Fruit fly (Drosophila melanogaster): ENCODE data around the gene mei-217.

Gene mei-217

dm6 chrX:17121600-17121999 is 21.2 kb downstream of the mei-217 start (continued):
- no peak for TF ChIP-seq CG14050 (GFP tag; IDR thresholded peaks at IDR 0.05)
- no peak for TF ChIP-seq dan (GFP tag; IDR thresholded peaks at IDR 0.05)
- TF ChIP-seq ftz-f1 (GFP tag; optimal IDR thresholded peaks at IDR 0.05): no peak
- peak; percentile 17 for TF ChIP-seq CG18619 (GFP tag; optimal IDR thresholded peaks at IDR 0.05)
- no peak for TF ChIP-seq klu (GFP tag; IDR thresholded peaks at IDR 0.05)
- no peak for TF ChIP-seq lov (optimal IDR thresholded peaks at IDR 0.05)
- no peak for TF ChIP-seq lov (GFP tag; IDR thresholded peaks at IDR 0.05)
- TF ChIP-seq CG12391 (tag; optimal IDR thresholded peaks at IDR 0.05): peak; percentile 40
- TF ChIP-seq HLH4C (GFP tag; IDR thresholded peaks at IDR 0.05; ENCODE audit: partially characterized antibody): no peak
- TF ChIP-seq CG30431 (GFP tag; optimal IDR thresholded peaks at IDR 0.05): no peak
- TF ChIP-seq en (GFP tag; optimal IDR thresholded peaks at IDR 0.05): no peak
- peak; percentile 27 for TF ChIP-seq CG13424 (tag; optimal IDR thresholded peaks at IDR 0.05)
- TF ChIP-seq esg (GFP tag; conservative IDR thresholded peaks at IDR 0.05): no peak
- no peak for TF ChIP-seq CG2875 (GFP tag; optimal IDR thresholded peaks at IDR 0.05)
- TF ChIP-seq CG10321 (GFP tag; IDR thresholded peaks at IDR 0.05): no peak
- no peak for TF ChIP-seq CG4328 (GFP tag; optimal IDR thresholded peaks at IDR 0.05)
- TF ChIP-seq CG14667 (GFP tag; IDR thresholded peaks at IDR 0.05): no peak
- no peak for TF ChIP-seq her (GFP tag; optimal IDR thresholded peaks at IDR 0.05)
- no peak for TF ChIP-seq E2f1 (GFP tag; IDR thresholded peaks at IDR 0.05)
- peak; percentile 3 for TF ChIP-seq D19A (tag; optimal IDR thresholded peaks at IDR 0.05)
- TF ChIP-seq Camta (GFP tag; optimal IDR thresholded peaks at IDR 0.05): no peak
- no peak for TF ChIP-seq peb (GFP tag; IDR thresholded peaks at IDR 0.05)
- no peak for TF ChIP-seq trh (GFP tag; optimal IDR thresholded peaks at IDR 0.05)
- TF ChIP-seq Dbx (GFP tag; IDR thresholded peaks at IDR 0.05): no peak
- TF ChIP-seq bcd (GFP tag; optimal IDR thresholded peaks at IDR 0.05): peak; percentile 21
- no peak for TF ChIP-seq Tbp (GFP tag; optimal IDR thresholded peaks at IDR 0.05)
- no peak for TF ChIP-seq CG4854 (GFP tag; optimal IDR thresholded peaks at IDR 0.05)
- TF ChIP-seq Six4 (GFP tag; optimal IDR thresholded peaks at IDR 0.05): no peak
- TF ChIP-seq CG10366 (GFP tag; IDR thresholded peaks at IDR 0.05): no peak
- no peak for TF ChIP-seq CG4820 (GFP tag; optimal IDR thresholded peaks at IDR 0.05)
- TF ChIP-seq Fer1 (GFP tag; optimal IDR thresholded peaks at IDR 0.05): peak; percentile 14
- no peak for TF ChIP-seq fd64A (GFP tag; optimal IDR thresholded peaks at IDR 0.05)
- no peak for TF ChIP-seq CG2202 (tag; optimal IDR thresholded peaks at IDR 0.05)
- no peak for TF ChIP-seq CG11696 (GFP tag; IDR thresholded peaks at IDR 0.05)
- TF ChIP-seq h (optimal IDR thresholded peaks at IDR 0.05): no peak
- TF ChIP-seq nerfin-2 (GFP tag; IDR thresholded peaks at IDR 0.05; ENCODE audit: partially characterized antibody): no peak
- no peak for TF ChIP-seq Bteb2 (GFP tag; optimal IDR thresholded peaks at IDR 0.05)
- TF ChIP-seq CG42726 (GFP tag; IDR thresholded peaks at IDR 0.05; ENCODE audit: partially characterized antibody): no peak
- no peak for TF ChIP-seq GATAe (GFP tag; conservative IDR thresholded peaks at IDR 0.05)
- TF ChIP-seq abd-A (tag; optimal IDR thresholded peaks at IDR 0.05): no peak
- TF ChIP-seq dm (GFP tag; optimal IDR thresholded peaks at IDR 0.05): no peak
- no peak for TF ChIP-seq YL-1 (GFP tag; optimal IDR thresholded peaks at IDR 0.05)
- no peak for TF ChIP-seq CG1602 (GFP tag; optimal IDR thresholded peaks at IDR 0.05)
- TF ChIP-seq gsb-n (tag; optimal IDR thresholded peaks at IDR 0.05): no peak
- TF ChIP-seq wdn (GFP tag; IDR thresholded peaks at IDR 0.05): no peak
- TF ChIP-seq Ravus (GFP tag; IDR thresholded peaks at IDR 0.05): no peak
- TF ChIP-seq gsb (GFP tag; IDR thresholded peaks at IDR 0.05): no peak
- no peak for TF ChIP-seq CG31365 (tag; optimal IDR thresholded peaks at IDR 0.05)
- TF ChIP-seq CG11085 (GFP tag; IDR thresholded peaks at IDR 0.05): no peak
- no peak for TF ChIP-seq ssp (GFP tag; IDR thresholded peaks at IDR 0.05)
- no peak for TF ChIP-seq CG5953 (GFP tag; IDR thresholded peaks at IDR 0.05)
- TF ChIP-seq Eip74EF (GFP tag; optimal IDR thresholded peaks at IDR 0.05): no peak
- TF ChIP-seq CG9727 (GFP tag; optimal IDR thresholded peaks at IDR 0.05): peak; percentile 28
- no peak for TF ChIP-seq Sry-β (GFP tag; optimal IDR thresholded peaks at IDR 0.05)
